Worm (Caenorhabditis elegans) whole organism, young adult: Measurements from ENCODE around the gene F10G7.10.

Source experiments
- F23B12.7 ChIP-seq: sonication (generic microtip); optimal IDR thresholded peaks from 2 replicates; lab custom pipeline; 2017; ENCODE audit warnings: missing genetic modification characterization, mild to moderate bottlenecking, missing compliant biosample characterization, antibody characterized with exemption, moderate library complexity; ENCODE audit not compliant: insufficient read depth
- F39B2.1 ChIP-seq: fragments of 200-800 bp; sonication (Bioruptor generic); IDR thresholded peaks from 2 replicates; pipeline ENCODE4 v1.3.6; 2022; ENCODE audit warnings: missing genetic modification reagents, missing genetic modification characterization, missing compliant biosample characterization
- Y79H2A.3 ChIP-seq: fragments of 200-800 bp; sonication (Bioruptor generic); conservative IDR thresholded peaks from 2 replicates; pipeline ENCODE4 v1.3.6; 2022; ENCODE audit warnings: missing genetic modification reagents, missing genetic modification characterization, missing compliant biosample characterization
- akir-1 ChIP-seq: fragments of 200-800 bp; sonication (Bioruptor generic); optimal IDR thresholded peaks from 2 replicates; lab custom pipeline; 2018; ENCODE audit warnings: mild to moderate bottlenecking, missing genetic modification characterization, moderate library complexity, missing compliant biosample characterization
- aptf-2 ChIP-seq: fragments of 200-800 bp; sonication (Bioruptor generic); conservative IDR thresholded peaks from 2 replicates; pipeline ENCODE4 v1.3.6; 2022; ENCODE audit warnings: missing genetic modification reagents, missing genetic modification characterization, missing compliant biosample characterization
- aptf-3 ChIP-seq: fragments of 200-800 bp; sonication (Bioruptor generic); IDR thresholded peaks from 2 replicates; pipeline ENCODE4 v1.3.6; 2022; ENCODE audit warnings: missing genetic modification characterization, missing compliant biosample characterization
- atf-7 ChIP-seq: sonication (generic microtip); optimal IDR thresholded peaks from 2 replicates; lab custom pipeline; 2017; ENCODE audit warnings: mild to moderate bottlenecking, missing genetic modification characterization, missing compliant biosample characterization
- athp-1 ChIP-seq: sonication (generic microtip); optimal IDR thresholded peaks from 2 replicates; lab custom pipeline; 2017; ENCODE audit warnings: mild to moderate bottlenecking, missing genetic modification characterization, missing compliant biosample characterization
- attf-3 ChIP-seq: fragments of 200-800 bp; sonication (Bioruptor generic); conservative IDR thresholded peaks from 2 replicates; pipeline ENCODE4 v1.3.6; 2022; ENCODE audit warnings: missing genetic modification reagents, missing genetic modification characterization, missing compliant biosample characterization
- attf-6 ChIP-seq: fragments of 200-800 bp; sonication (Bioruptor generic); IDR thresholded peaks from 2 replicates; pipeline ENCODE4 v1.3.6; 2022; ENCODE audit warnings: missing genetic modification reagents, missing genetic modification characterization, missing compliant biosample characterization
- bed-1 ChIP-seq: fragments of 200-800 bp; sonication (Bioruptor generic); IDR thresholded peaks from 2 replicates; pipeline ENCODE4 v1.3.6; 2022; ENCODE audit warnings: missing genetic modification reagents, missing genetic modification characterization, missing compliant biosample characterization
- ceh-100 ChIP-seq: fragments of 200-800 bp; sonication (Bioruptor generic); IDR thresholded peaks from 2 replicates; pipeline ENCODE4 v1.3.6; 2022; ENCODE audit warnings: missing genetic modification reagents, missing genetic modification characterization, missing compliant biosample characterization
- ceh-91 ChIP-seq: fragments of 200-800 bp; sonication (Bioruptor generic); IDR thresholded peaks from 2 replicates; pipeline ENCODE4 v1.3.6; 2022; ENCODE audit warnings: missing genetic modification reagents, missing genetic modification characterization, missing compliant biosample characterization
- egrh-3 ChIP-seq: fragments of 200-800 bp; sonication (Bioruptor generic); IDR thresholded peaks from 2 replicates; pipeline ENCODE4 v1.3.6; 2022; ENCODE audit warnings: missing genetic modification reagents, missing genetic modification characterization, missing compliant biosample characterization
- fkh-3 ChIP-seq: sonication (generic microtip); optimal IDR thresholded peaks from 2 replicates; lab custom pipeline; 2016; ENCODE audit warnings: mild to moderate bottlenecking, missing genetic modification characterization, missing compliant biosample characterization
- him-1 ChIP-seq: sonication (generic microtip); optimal IDR thresholded peaks from 2 replicates; lab custom pipeline; 2016; ENCODE audit warnings: missing genotype, missing genetic modification reagents, missing genetic modification characterization, missing compliant biosample characterization
- hmg-20 ChIP-seq: fragments of 200-800 bp; sonication (Bioruptor generic); IDR thresholded peaks from 2 replicates; pipeline ENCODE4 v1.3.6; 2022; ENCODE audit warnings: missing genetic modification reagents, missing genetic modification characterization, missing compliant biosample characterization
- hrde-1 ChIP-seq: sonication (generic microtip); optimal IDR thresholded peaks from 2 replicates; lab custom pipeline; 2016; ENCODE audit warnings: missing genetic modification characterization, mild to moderate bottlenecking, missing compliant biosample characterization, moderate library complexity, missing genotype, missing genetic modification reagents, borderline replicate concordance
- hsf-1 ChIP-seq: fragments of 200-800 bp; sonication (Bioruptor generic); IDR thresholded peaks from 2 replicates; pipeline ENCODE4 v1.3.6; 2022; ENCODE audit warnings: missing genetic modification reagents, missing genetic modification characterization, missing compliant biosample characterization
- lag-1 ChIP-seq: fragments of 200-800 bp; sonication (Bioruptor generic); IDR thresholded peaks from 2 replicates; pipeline ENCODE4 v1.3.6; 2022; ENCODE audit warnings: missing genetic modification reagents, missing genetic modification characterization, missing compliant biosample characterization
- let-526 ChIP-seq: fragments of 200-800 bp; sonication (Bioruptor generic); IDR thresholded peaks from 2 replicates; pipeline ENCODE4 v1.3.6; 2022; ENCODE audit warnings: missing genetic modification reagents, missing genetic modification characterization, missing compliant biosample characterization
- lir-1 ChIP-seq: fragments of 200-800 bp; sonication (Bioruptor generic); conservative IDR thresholded peaks from 2 replicates; pipeline ENCODE4 v1.3.6; 2022; ENCODE audit warnings: missing genetic modification reagents, missing genetic modification characterization, missing compliant biosample characterization
- lsl-1 ChIP-seq: fragments of 200-800 bp; sonication (Bioruptor generic); optimal IDR thresholded peaks from 2 replicates; lab custom pipeline; 2018; ENCODE audit warnings: mild to moderate bottlenecking, missing genetic modification characterization, moderate library complexity, missing compliant biosample characterization
- lsy-27 ChIP-seq: sonication (generic microtip); optimal IDR thresholded peaks from 2 replicates; lab custom pipeline; 2017; ENCODE audit warnings: missing genetic modification characterization, mild to moderate bottlenecking, missing compliant biosample characterization, antibody characterized with exemption, missing genotype, borderline replicate concordance; ENCODE audit not compliant: insufficient read depth
- madf-6 ChIP-seq: fragments of 200-800 bp; sonication (Bioruptor generic); IDR thresholded peaks from 2 replicates; pipeline ENCODE4 v1.3.6; 2022; ENCODE audit warnings: missing genetic modification reagents, missing genetic modification characterization, missing compliant biosample characterization
- madf-8 ChIP-seq: fragments of 200-800 bp; sonication (Bioruptor generic); conservative IDR thresholded peaks from 2 replicates; pipeline ENCODE4 v1.3.6; 2022; ENCODE audit warnings: missing genetic modification reagents, missing genetic modification characterization, missing compliant biosample characterization
- mcd-1 ChIP-seq: fragments of 200-800 bp; sonication (Bioruptor generic); IDR thresholded peaks from 2 replicates; pipeline ENCODE4 v1.3.6; 2022; ENCODE audit warnings: missing genetic modification reagents, missing genetic modification characterization, missing compliant biosample characterization
- mel-28 ChIP-seq: sonication (generic microtip); optimal IDR thresholded peaks from 2 replicates; lab custom pipeline; 2016; ENCODE audit warnings: borderline replicate concordance, mild to moderate bottlenecking, missing genetic modification characterization, missing compliant biosample characterization
- mxl-1 ChIP-seq: sonication (generic microtip); optimal IDR thresholded peaks from 2 replicates; lab custom pipeline; 2016; ENCODE audit warnings: missing genetic modification characterization, missing compliant biosample characterization
- nhr-179 ChIP-seq: sonication (generic microtip); optimal IDR thresholded peaks from 2 replicates; lab custom pipeline; 2016; ENCODE audit warnings: mild to moderate bottlenecking, missing genetic modification characterization, missing compliant biosample characterization
- nhr-27 ChIP-seq: fragments of 200-800 bp; sonication (Bioruptor generic); optimal IDR thresholded peaks from 2 replicates; lab custom pipeline; 2018; ENCODE audit warnings: mild to moderate bottlenecking, missing genetic modification characterization, moderate library complexity, missing compliant biosample characterization
- snpc-3.4 ChIP-seq: sonication (generic microtip); optimal IDR thresholded peaks from 2 replicates; lab custom pipeline; 2017; ENCODE audit warnings: missing genetic modification characterization, mild to moderate bottlenecking, missing compliant biosample characterization, antibody characterized with exemption, moderate library complexity, missing genotype, missing genetic modification reagents
- sptf-2 ChIP-seq: fragments of 200-800 bp; sonication (Bioruptor generic); optimal IDR thresholded peaks from 2 replicates; lab custom pipeline; 2018; ENCODE audit warnings: mild to moderate bottlenecking, missing genetic modification characterization, missing compliant biosample characterization
- tbx-9 ChIP-seq: sonication (generic microtip); optimal IDR thresholded peaks from 2 replicates; lab custom pipeline; 2016; ENCODE audit warnings: borderline replicate concordance, missing genetic modification characterization, inconsistent platforms, missing compliant biosample characterization
- xnd-1 ChIP-seq: sonication (generic microtip); optimal IDR thresholded peaks from 2 replicates; lab custom pipeline; 2016; ENCODE audit warnings: missing genotype, missing genetic modification reagents, missing genetic modification characterization, missing compliant biosample characterization
- zim-3 ChIP-seq: sonication (generic microtip); optimal IDR thresholded peaks from 2 replicates; lab custom pipeline; 2017; ENCODE audit warnings: mild to moderate bottlenecking, missing genetic modification characterization, moderate library complexity, missing compliant biosample characterization
- ztf-18 ChIP-seq: sonication (generic microtip); optimal IDR thresholded peaks from 2 replicates; lab custom pipeline; 2016; ENCODE audit warnings: missing genotype, mild to moderate bottlenecking, missing genetic modification characterization, missing compliant biosample characterization
- ztf-25 ChIP-seq: fragments of 200-800 bp; sonication (Bioruptor generic); IDR thresholded peaks from 2 replicates; pipeline ENCODE4 v1.3.6; 2022; ENCODE audit warnings: missing genetic modification reagents, missing genetic modification characterization, missing compliant biosample characterization
- ztf-28 ChIP-seq: fragments of 200-800 bp; sonication (Bioruptor generic); IDR thresholded peaks from 2 replicates; pipeline ENCODE4 v1.3.6; 2022; ENCODE audit warnings: missing genetic modification reagents, missing genetic modification characterization, missing compliant biosample characterization

Gene F10G7.10

ce11 chrII:4683693-4684092, 42.4 kb downstream of the F10G7.10 start, which contains the start of gene sre-40:
Gene sre-40, minus strand, starts transcription at chrII:4683793.
- TF ChIP-seq lsy-27 (tag; lab: Kevin White, UChicago) (no peak), nhr-27 (tag; lab: Kevin White, UChicago) (no peak), him-1 (tag; lab: Kevin White, UChicago) (no peak), bed-1 (no peak), ztf-28 (no peak), ceh-91 (GFP tag; lab: Robert Waterston, UW) (no peak), nhr-179 (no peak), lag-1 (GFP tag; lab: Robert Waterston, UW) (no peak), ceh-100 (no peak)

ce11 chrII:4681391-4681790, 44.7 kb downstream of the F10G7.10 start, which contains the start of gene T05A7.7:
Gene T05A7.7, minus strand, starts transcription at chrII:4681491.
- TF ChIP-seq ztf-18 (tag; lab: Kevin White, UChicago) (no peak), mel-28 (no peak), hrde-1 (tag; lab: Kevin White, UChicago) (no peak), hmg-20 (GFP tag; lab: Robert Waterston, UW) (no peak), athp-1 (tag; lab: Kevin White, UChicago) (no peak), fkh-3 (tag; lab: Kevin White, UChicago) (no peak), F39B2.1 (GFP tag; lab: Robert Waterston, UW) (no peak), akir-1 (GFP tag; lab: Kevin White, UChicago) (no peak), egrh-3 (no peak), tbx-9 (tag; lab: Kevin White, UChicago) (no peak), madf-8 (GFP tag; lab: Robert Waterston, UW) (no peak), hsf-1 (GFP tag; lab: Robert Waterston, UW) (no peak), Y79H2A.3 (GFP tag; lab: Robert Waterston, UW) (no peak), sptf-2 (GFP tag; lab: Kevin White, UChicago) (no peak), attf-3 (GFP tag; lab: Robert Waterston, UW) (no peak), aptf-3 (GFP tag; lab: Robert Waterston, UW) (no peak)

- no peak for TF ChIP-seq fkh-3 (tag; lab: Kevin White, UChicago)
- no peak for TF ChIP-seq F23B12.7 (tag; lab: Kevin White, UChicago)
- no peak for TF ChIP-seq lir-1 (GFP tag; lab: Robert Waterston, UW)
- no peak for TF ChIP-seq snpc-3.4 (tag; lab: Kevin White, UChicago)
- no peak for TF ChIP-seq zim-3 (tag; lab: Kevin White, UChicago)
- no peak for TF ChIP-seq attf-6 (GFP tag; lab: Robert Waterston, UW)
- no peak for TF ChIP-seq hsf-1 (GFP tag; lab: Robert Waterston, UW)
- no peak for TF ChIP-seq mel-28
- no peak for TF ChIP-seq akir-1 (GFP tag; lab: Kevin White, UChicago)
- TF ChIP-seq lsl-1 (GFP tag; lab: Kevin White, UChicago): no peak
- no peak for TF ChIP-seq mxl-1 (tag; lab: Kevin White, UChicago)
- no peak for TF ChIP-seq madf-6 (GFP tag; lab: Robert Waterston, UW)
- no peak for TF ChIP-seq let-526 (GFP tag; lab: Robert Waterston, UW)
- no peak for TF ChIP-seq aptf-2
- TF ChIP-seq ztf-25 (GFP tag; lab: Robert Waterston, UW): no peak
- no peak for TF ChIP-seq mcd-1 (GFP tag; lab: Robert Waterston, UW)
- no peak for TF ChIP-seq atf-7 (tag; lab: Kevin White, UChicago)
- TF ChIP-seq xnd-1 (tag; lab: Kevin White, UChicago): no peak
These were observed 48.1 kb downstream of the F10G7.10 start, which contains the start of gene T05A7.1 for ce11 chrII:4677916-4678315. Gene T05A7.1, plus strand, starts transcription at chrII:4678216.
